Fruit fly (Drosophila melanogaster) whole organism, prepupa: Measurements from ENCODE around the gene dre4.

ENCODE experiments used
- CG11762 ChIP-seq: fragments of 200-800 bp; sonication (Bioruptor generic); optimal IDR thresholded peaks from 3 replicates; lab custom pipeline; 2016; ENCODE audit warnings: missing biosample characterization, missing genetic modification characterization; ENCODE audit not compliant: insufficient read depth
- Hr4 ChIP-seq: fragments of 200-800 bp; sonication (Bioruptor generic); optimal IDR thresholded peaks from 3 replicates; lab custom pipeline; 2016; ENCODE audit warnings: missing biosample characterization, missing genetic modification characterization

DNA sequence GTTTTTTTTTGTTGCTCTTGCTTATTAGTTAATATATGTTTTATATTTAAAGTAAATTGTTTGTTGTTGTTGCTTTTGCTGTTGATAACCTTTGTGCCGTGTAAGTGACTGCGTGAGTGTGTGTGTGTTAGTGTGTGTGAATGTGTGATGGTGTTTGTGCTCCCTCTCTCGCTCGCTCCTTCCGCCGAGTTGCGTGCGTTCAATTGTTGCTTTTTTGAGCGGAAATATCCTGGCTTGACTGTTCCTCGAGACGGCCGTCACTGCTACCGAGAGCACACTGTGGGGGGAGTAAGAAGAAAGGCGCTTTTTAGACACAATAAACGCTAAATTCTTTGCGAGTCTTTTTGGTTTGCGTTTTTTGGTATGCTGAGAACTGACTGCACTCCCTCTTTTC, 14.7 kb downstream of the dre4 start:
- no peak for TF ChIP-seq Hr4
- no peak for TF ChIP-seq CG11762 (GFP tag; lab: Kevin White, UChicago)
